Worm (Caenorhabditis elegans) whole organism, L4 larva: ENCODE results near the gene gst-27.
A peak's percentile ranks its signal among the peaks of the same experiment; 100 is the strongest.

Experiments used
- F37D6.2 ChIP-seq: sonication (generic microtip); optimal IDR thresholded peaks from 2 replicates; lab custom pipeline; 2016; ENCODE audit warnings: mild to moderate bottlenecking, missing genetic modification characterization, missing compliant biosample characterization
- F44E2.7 ChIP-seq: fragments of 200-800 bp; sonication (Bioruptor generic); IDR thresholded peaks from 2 replicates; pipeline ENCODE4 v2.1.2; 2022; ENCODE audit warnings: missing genetic modification characterization, missing compliant biosample characterization
- F49E8.2 ChIP-seq: sonication (generic microtip); optimal IDR thresholded peaks from 2 replicates; lab custom pipeline; 2016; ENCODE audit warnings: missing compliant biosample characterization, mild to moderate bottlenecking, missing genetic modification characterization, borderline replicate concordance
- T20F7.1 ChIP-seq: fragments of 200-800 bp; sonication (Bioruptor generic); optimal IDR thresholded peaks from 2 replicates; lab custom pipeline; 2018; ENCODE audit warnings: mild to moderate bottlenecking, missing genetic modification characterization, missing compliant biosample characterization
- ZK337.2 ChIP-seq: fragments of 200-800 bp; sonication (Bioruptor generic); IDR thresholded peaks from 2 replicates; pipeline ENCODE4 v1.3.6; 2022; ENCODE audit warnings: missing genetic modification reagents, missing genetic modification characterization, missing compliant biosample characterization
- ama-1 ChIP-seq: fragments of 150-350 bp; optimal IDR thresholded peaks from 2 replicates; lab custom pipeline; 2014; ENCODE audit warnings: inconsistent platforms, mixed read lengths
- attf-4 ChIP-seq: sonication (generic microtip); optimal IDR thresholded peaks from 3 replicates; lab custom pipeline; 2017; ENCODE audit warnings: missing biosample characterization, missing genetic modification characterization
- ceh-28 ChIP-seq: fragments of 150-350 bp; optimal IDR thresholded peaks from 2 replicates; lab custom pipeline; 2014; ENCODE audit warnings: missing biosample characterization, missing genetic modification reagents, missing genetic modification characterization
- ces-1 ChIP-seq: fragments of 150-350 bp; sonication (generic microtip); optimal IDR thresholded peaks from 4 replicates; lab custom pipeline; 2014; ENCODE audit warnings: missing biosample characterization, missing genetic modification reagents, missing genetic modification characterization
- cey-2 ChIP-seq: sonication (generic microtip); optimal IDR thresholded peaks from 3 replicates; lab custom pipeline; 2017; ENCODE audit warnings: missing genetic modification characterization, mild to moderate bottlenecking, missing compliant biosample characterization, antibody characterized with exemption, borderline replicate concordance; ENCODE audit not compliant: insufficient read depth
- ctbp-1 ChIP-seq: fragments of 200-800 bp; sonication (Bioruptor generic); IDR thresholded peaks from 2 replicates; pipeline ENCODE4 v1.3.6; 2022; ENCODE audit warnings: missing genetic modification reagents, missing genetic modification characterization, missing compliant biosample characterization
- daf-12 ChIP-seq: fragments of 150-350 bp; optimal IDR thresholded peaks from 2 replicates; lab custom pipeline; 2014; ENCODE audit warnings: missing biosample characterization, missing genetic modification reagents, missing genetic modification characterization
- daf-19 ChIP-seq: fragments of 200-800 bp; sonication (Bioruptor generic); conservative IDR thresholded peaks from 2 replicates; pipeline ENCODE4 v1.3.6; 2022; ENCODE audit warnings: missing genetic modification characterization, missing compliant biosample characterization
- daf-8 ChIP-seq: fragments of 200-800 bp; sonication (Bioruptor generic); IDR thresholded peaks from 2 replicates; pipeline ENCODE4 v1.3.6; 2022; ENCODE audit warnings: missing genetic modification characterization, missing compliant biosample characterization
- duxl-1 ChIP-seq: sonication (generic microtip); optimal IDR thresholded peaks from 2 replicates; lab custom pipeline; 2016; ENCODE audit warnings: mild to moderate bottlenecking, missing genetic modification characterization, moderate library complexity, missing compliant biosample characterization; ENCODE audit not compliant: poor library complexity
- egl-43 ChIP-seq: fragments of 200-800 bp; sonication (Bioruptor generic); IDR thresholded peaks from 2 replicates; pipeline ENCODE4 v1.3.6; 2022; ENCODE audit warnings: missing genetic modification reagents, missing genetic modification characterization, missing compliant biosample characterization
- fos-1 ChIP-seq: fragments of 150-350 bp; optimal IDR thresholded peaks from 2 replicates; lab custom pipeline; 2014; ENCODE audit warnings: missing biosample characterization, missing genetic modification characterization
- hlh-30 ChIP-seq: sonication (generic microtip); optimal IDR thresholded peaks from 2 replicates; lab custom pipeline; 2017; ENCODE audit warnings: antibody characterized with exemption, mild to moderate bottlenecking, missing genetic modification characterization, missing compliant biosample characterization; ENCODE audit not compliant: insufficient read depth
- lin-15B ChIP-seq: fragments of 150-350 bp; sonication (generic microtip); optimal IDR thresholded peaks from 3 replicates; lab custom pipeline; 2014; ENCODE audit warnings: missing biosample characterization, missing genetic modification characterization
- lin-38 ChIP-seq: fragments of 200-800 bp; sonication (Bioruptor generic); IDR thresholded peaks from 2 replicates; pipeline ENCODE4 v1.3.6; 2022; ENCODE audit warnings: missing genetic modification reagents, missing genetic modification characterization, missing compliant biosample characterization
- lir-3 ChIP-seq: sonication (generic microtip); optimal IDR thresholded peaks from 2 replicates; lab custom pipeline; 2016; ENCODE audit warnings: mild to moderate bottlenecking, missing genetic modification characterization, missing compliant biosample characterization
- madf-5 ChIP-seq, 2 experiments: fragments of 200-800 bp; sonication (Bioruptor generic); IDR thresholded peaks; 2 replicates each; pipeline ENCODE4 v1.3.6; 2022; ENCODE audit warnings: missing compliant biosample characterization in 2 of 2, missing genetic modification characterization in 2 of 2
- mdl-1 ChIP-seq, 2 experiments: fragments of 150-350 bp in 1 of 2; sonication (generic microtip) in 1 of 2; optimal IDR thresholded peaks; 2 replicates each; lab custom pipeline; 2014 to 2017; ENCODE audit warnings: missing biosample characterization in 2 of 2, missing genetic modification characterization in 2 of 2
- mep-1 ChIP-seq: fragments of 150-350 bp; sonication (generic microtip); optimal IDR thresholded peaks from 3 replicates; lab custom pipeline; 2014; ENCODE audit warnings: missing biosample characterization, missing genetic modification characterization
- mes-2 ChIP-seq: sonication (generic microtip); optimal IDR thresholded peaks from 2 replicates; lab custom pipeline; 2016; ENCODE audit warnings: missing genotype, mild to moderate bottlenecking, missing genetic modification characterization, missing compliant biosample characterization; ENCODE audit not compliant: poor library complexity, severe bottlenecking
- mxl-3 ChIP-seq: fragments of 200-800 bp; sonication (Bioruptor generic); optimal IDR thresholded peaks from 2 replicates; lab custom pipeline; 2018; ENCODE audit warnings: mild to moderate bottlenecking, missing genetic modification characterization, missing compliant biosample characterization
- nhr-111 ChIP-seq: fragments of 200-800 bp; sonication (Bioruptor generic); optimal IDR thresholded peaks from 2 replicates; lab custom pipeline; 2018; ENCODE audit warnings: mild to moderate bottlenecking, missing genetic modification characterization, missing compliant biosample characterization
- nhr-237 ChIP-seq: sonication (generic microtip); optimal IDR thresholded peaks from 2 replicates; lab custom pipeline; 2017; ENCODE audit warnings: missing biosample characterization, missing genetic modification characterization
- nhr-48 ChIP-seq: sonication (generic microtip); optimal IDR thresholded peaks from 2 replicates; lab custom pipeline; 2016; ENCODE audit warnings: mild to moderate bottlenecking, missing genetic modification characterization, missing compliant biosample characterization
- nhr-6 ChIP-seq: fragments of 150-350 bp; optimal IDR thresholded peaks from 2 replicates; lab custom pipeline; 2014; ENCODE audit warnings: missing biosample characterization, missing genetic modification characterization
- rbr-2 ChIP-seq: sonication (generic microtip); optimal IDR thresholded peaks from 2 replicates; lab custom pipeline; 2016; ENCODE audit warnings: missing genotype, missing genetic modification characterization, missing compliant biosample characterization
- set-16 ChIP-seq: fragments of 200-800 bp; sonication (Bioruptor generic); IDR thresholded peaks from 2 replicates; pipeline ENCODE4 v1.3.6; 2022; ENCODE audit warnings: missing genetic modification reagents, missing genetic modification characterization, missing compliant biosample characterization
- snpc-4 ChIP-seq: fragments of 150-350 bp; optimal IDR thresholded peaks from 2 replicates; lab custom pipeline; 2014; ENCODE audit warnings: missing biosample characterization, missing genetic modification characterization
- tag-97 ChIP-seq: fragments of 200-800 bp; sonication (Bioruptor generic); IDR thresholded peaks from 2 replicates; pipeline ENCODE4 v1.3.6; 2022; ENCODE audit warnings: missing genetic modification characterization, missing compliant biosample characterization
- tra-1 ChIP-seq: fragments of 200-800 bp; sonication (Bioruptor generic); IDR thresholded peaks from 2 replicates; pipeline ENCODE4 v1.3.6; 2022; ENCODE audit warnings: missing genetic modification reagents, missing genetic modification characterization, missing compliant biosample characterization
- unc-39 ChIP-seq: sonication (generic microtip); optimal IDR thresholded peaks from 2 replicates; lab custom pipeline; 2017; ENCODE audit warnings: missing biosample characterization, missing genetic modification characterization
- unc-62 ChIP-seq, 3 experiments: fragments of 150-350 bp in 1 of 3; sonication (generic microtip); optimal IDR thresholded peaks in 2 of 3; peaks in 1 of 3; 1 replicate in 1 of 3; 2 replicates in 2 of 3; lab custom pipeline; 2014 to 2017; ENCODE audit warnings: missing biosample characterization in 3 of 3, missing genetic modification characterization in 3 of 3, missing genetic modification reagents in 3 of 3, missing genotype in 1 of 3
- ztf-7 ChIP-seq: fragments of 150-350 bp; optimal IDR thresholded peaks from 2 replicates; lab custom pipeline; 2014; ENCODE audit warnings: missing biosample characterization, missing genetic modification characterization

The gst-27 gene

ce11 chrII:15212260-15212914 is 46.9 kb upstream of the gst-27 start (continued):
- TF ChIP-seq lin-15B (tag; lab: Kevin White, UChicago): no peak
- no peak for TF ChIP-seq duxl-1 (tag; lab: Kevin White, UChicago)
- peak in 1 of 2 experiments; percentile 89 for TF ChIP-seq unc-62 (GFP tag; optimal IDR thresholded peaks at IDR 0.05 in 1 of 2; lab: Kevin White, UChicago)
- no peak for TF ChIP-seq unc-62 (tag; optimal IDR thresholded peaks at IDR 0.05; lab: Kevin White, UChicago)
- peak; percentile 54 for TF ChIP-seq mep-1 (tag; lab: Kevin White, UChicago)
- TF ChIP-seq tag-97: no peak
- TF ChIP-seq set-16 (GFP tag; lab: Robert Waterston, UW): peak; percentile 12; the same call in 1 of the 2 replicates
- no peak for TF ChIP-seq tra-1 (GFP tag; lab: Robert Waterston, UW)
- TF ChIP-seq F37D6.2: no peak
- TF ChIP-seq fos-1 (tag; lab: Kevin White, UChicago): no peak
- TF ChIP-seq madf-5 (GFP tag; IDR thresholded peaks at IDR 0.05; lab: Robert Waterston, UW): no peak
- TF ChIP-seq ama-1: peak; percentile 76
- TF ChIP-seq lir-3 (tag; lab: Kevin White, UChicago): no peak
- TF ChIP-seq T20F7.1 (GFP tag; lab: Kevin White, UChicago): no peak
- TF ChIP-seq ceh-28 (tag; lab: Kevin White, UChicago): no peak
- peak in 1 of 2 experiments; percentile 28 for TF ChIP-seq mdl-1 (tag; optimal IDR thresholded peaks at IDR 0.05; lab: Kevin White, UChicago)
- no peak for TF ChIP-seq attf-4 (tag; lab: Kevin White, UChicago)
- TF ChIP-seq F49E8.2 (tag; lab: Kevin White, UChicago): no peak
- no peak for TF ChIP-seq daf-12
- no peak for TF ChIP-seq ztf-7 (tag; lab: Kevin White, UChicago)
- TF ChIP-seq lin-38 (GFP tag; lab: Robert Waterston, UW): no peak
- no peak for TF ChIP-seq nhr-237 (tag; lab: Kevin White, UChicago)
- no peak for TF ChIP-seq cey-2
- TF ChIP-seq nhr-111: no peak
- no peak for TF ChIP-seq nhr-48 (tag; lab: Kevin White, UChicago)
- no peak for TF ChIP-seq rbr-2 (tag; lab: Kevin White, UChicago)
- no peak for TF ChIP-seq ctbp-1 (GFP tag; lab: Robert Waterston, UW)
- no peak for TF ChIP-seq daf-19 (GFP tag; lab: Robert Waterston, UW)
- TF ChIP-seq ZK337.2 (GFP tag; lab: Robert Waterston, UW): no peak
- no peak for TF ChIP-seq nhr-6 (tag; lab: Kevin White, UChicago)

- TF ChIP-seq egl-43 (0 out of 2 replicates have a peak, but pooled peaks have one; percentile 48), ceh-28 (tag; lab: Kevin White, UChicago) (no peak), hlh-30 (peak; percentile 80), F44E2.7 (GFP tag; lab: Robert Waterston, UW) (no peak), daf-8 (GFP tag; lab: Robert Waterston, UW) (no peak), ces-1 (GFP tag; lab: Kevin White, UChicago) (no peak), unc-39 (tag; lab: Kevin White, UChicago) (no peak), mes-2 (peak; percentile 31), mxl-3 (GFP tag; lab: Kevin White, UChicago) (no peak), cey-2 (no peak), snpc-4 (tag; lab: Kevin White, UChicago) (no peak), ctbp-1 (GFP tag; lab: Robert Waterston, UW) (no peak)
- TF ChIP-seq, all 104 proteins: peak for 3
Observed at ce11 chrII:15209309-15209708, 43.8 kb upstream of the gst-27 start.
